Fruit fly (Drosophila melanogaster) Kc167 (cell line): Measurements from ENCODE around the gene CG12560.

Experiments used
- Myc ChIP-seq: fragments of >200 bp; optimal IDR thresholded peaks from 2 replicates; lab custom pipeline; 2017; ENCODE audit warnings: missing external identifiers
- h ChIP-seq: fragments of >200 bp; optimal IDR thresholded peaks from 3 replicates; lab custom pipeline; 2018; ENCODE audit warnings: missing external identifiers
- insv ChIP-seq: fragments of >200 bp; optimal IDR thresholded peaks from 3 replicates; lab custom pipeline; 2018; ENCODE audit warnings: missing external identifiers
- psq ChIP-seq: fragments of >200 bp; optimal IDR thresholded peaks from 2 replicates; lab custom pipeline; 2017; ENCODE audit warnings: missing external identifiers

DNA sequence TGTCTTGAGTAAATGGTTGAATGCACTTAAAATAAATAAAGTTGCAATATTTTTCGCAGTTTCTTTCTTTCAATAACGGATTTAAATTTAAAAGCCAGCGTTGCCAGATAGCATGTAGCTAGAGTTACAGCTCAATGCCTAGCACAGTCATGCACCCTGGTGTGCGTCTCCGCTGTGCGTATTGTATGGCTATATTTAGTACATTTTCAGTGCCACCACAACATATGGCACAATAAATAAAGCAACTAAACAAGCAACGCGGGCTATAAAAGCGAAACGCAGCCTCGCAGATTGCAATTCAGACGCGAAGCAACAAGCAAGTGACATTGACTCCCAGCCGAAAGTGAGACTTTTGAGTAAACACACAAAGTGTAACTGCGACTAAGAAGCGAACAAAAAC, 10.6 kb downstream of the CG12560 start, which contains the start of gene Sirup:
- no peak for TF ChIP-seq insv
- TF ChIP-seq h (lab: Kevin White, UChicago) = no peak
- no peak for TF ChIP-seq psq (lab: Kevin White, UChicago)
- TF ChIP-seq Myc (lab: Kevin White, UChicago) = no peak
